Fruit fly (Drosophila melanogaster): ENCODE data around the gene CG33229.
A peak's percentile ranks its signal among the peaks of the same experiment; 100 is the strongest.

The CG33229 gene

DNA sequence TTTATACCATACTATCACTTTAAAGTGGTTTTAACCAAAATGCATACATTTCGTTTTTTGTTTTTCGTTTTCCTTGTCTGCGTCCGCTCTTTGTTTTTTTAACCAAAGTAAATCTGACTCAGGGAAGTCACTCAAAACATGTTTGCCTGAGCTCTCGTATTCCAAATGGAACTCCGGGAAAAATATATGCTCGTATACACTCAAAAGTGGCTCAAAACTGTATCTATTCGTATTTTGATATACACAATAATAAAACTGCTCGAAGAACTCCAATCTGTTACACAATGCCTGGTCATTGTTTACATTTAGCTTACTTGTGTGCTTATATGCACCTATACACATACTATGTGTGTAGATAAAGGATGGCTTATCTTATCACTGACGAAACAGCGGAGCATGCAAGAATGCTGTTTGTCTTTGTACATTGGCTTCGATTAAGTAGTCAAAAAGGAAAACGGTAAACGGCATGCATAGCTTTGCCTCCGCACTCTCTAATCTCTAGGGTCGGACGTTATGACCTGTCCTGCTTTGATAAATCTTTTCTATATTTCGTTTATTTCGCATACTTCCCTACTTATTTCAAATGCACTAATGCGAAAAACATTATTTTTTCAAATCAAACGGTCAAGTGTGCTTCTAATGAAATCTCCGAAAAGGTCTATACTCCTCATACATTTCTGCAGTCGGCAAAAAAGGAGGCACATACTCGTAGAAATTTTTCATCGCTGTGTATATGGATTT, 47.3 kb downstream of the CG33229 start, which contains the start of gene miple2 (continued):
- TF ChIP-seq cyc (GFP tag; optimal IDR thresholded peaks at IDR 0.05): peak; percentile 52
- TF ChIP-seq Met (GFP tag; optimal IDR thresholded peaks at IDR 0.05): peak; percentile 66
- TF ChIP-seq OdsH (GFP tag; optimal IDR thresholded peaks at IDR 0.05): peak; percentile 61
- TF ChIP-seq CG34406 (GFP tag; optimal IDR thresholded peaks at IDR 0.05): peak; percentile 7
- peak; percentile 62 for TF ChIP-seq CG6792 (GFP tag; optimal IDR thresholded peaks at IDR 0.05)
- TF ChIP-seq Hr4 (GFP tag; optimal IDR thresholded peaks at IDR 0.05): peak; percentile 76
- TF ChIP-seq Sox15 (GFP tag; optimal IDR thresholded peaks at IDR 0.05): no peak
- TF ChIP-seq Ets96B (tag; optimal IDR thresholded peaks at IDR 0.05): peak; percentile 69
- TF ChIP-seq CG10631 (GFP tag; optimal IDR thresholded peaks at IDR 0.05): peak; percentile 76
- no peak for TF ChIP-seq svp (GFP tag)
- TF ChIP-seq dac (GFP tag; optimal IDR thresholded peaks at IDR 0.05): peak; percentile 21
- no peak for TF ChIP-seq CG11902 (GFP tag; optimal IDR thresholded peaks at IDR 0.05)
- TF ChIP-seq fkh (GFP tag; optimal IDR thresholded peaks at IDR 0.05): peak; percentile 97
- peak; percentile 32 for TF ChIP-seq CG8319 (GFP tag; optimal IDR thresholded peaks at IDR 0.05)
- TF ChIP-seq lz (GFP tag; optimal IDR thresholded peaks at IDR 0.05): peak; percentile 59
- peak; percentile 48; the same call in 1 of the 2 replicates for TF ChIP-seq CG15336 (GFP tag; IDR thresholded peaks at IDR 0.05)

DNA sequence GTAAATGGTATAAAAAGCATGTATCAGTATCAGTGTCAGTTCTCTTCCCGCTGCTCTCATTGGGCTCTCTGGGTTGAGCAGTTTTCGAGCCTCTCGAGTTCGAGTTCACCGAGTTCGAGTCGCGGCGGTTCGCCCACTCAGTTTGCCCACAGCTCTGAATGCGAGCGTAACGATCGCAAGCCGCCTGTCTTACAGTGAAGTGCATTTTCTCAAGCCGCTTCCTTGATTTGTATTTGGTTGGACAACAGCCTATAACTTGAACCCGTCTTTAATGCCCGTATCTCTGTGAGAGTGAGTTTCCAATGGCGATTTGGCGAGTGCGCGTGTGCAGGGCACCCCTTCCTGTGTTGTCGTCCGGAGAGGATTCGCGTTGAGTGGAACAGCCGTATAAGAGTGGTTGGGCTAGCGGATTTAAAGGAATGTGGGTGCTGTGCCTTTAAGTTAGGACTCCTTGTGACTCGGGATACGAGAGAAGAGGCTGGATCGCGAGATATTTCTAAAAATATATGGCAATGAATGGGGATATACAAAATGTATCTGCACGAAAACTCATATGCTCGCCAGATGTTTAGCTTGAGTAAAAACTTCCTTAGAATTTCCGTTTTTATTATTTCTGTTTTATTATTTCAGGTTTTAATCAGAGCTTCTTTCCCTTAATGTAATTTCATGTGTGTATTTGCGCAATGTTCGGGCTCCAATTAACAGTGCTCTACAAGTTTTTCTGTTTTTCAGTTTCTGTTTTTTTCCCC, 48.0 kb downstream of the CG33229 start:
- no peak for TF ChIP-seq Sox14 (GFP tag; optimal IDR thresholded peaks at IDR 0.05)
- no peak for TF ChIP-seq CG10631 (GFP tag; optimal IDR thresholded peaks at IDR 0.05)
- no peak for TF ChIP-seq net (GFP tag; optimal IDR thresholded peaks at IDR 0.05)
- TF ChIP-seq CG34406 (GFP tag; optimal IDR thresholded peaks at IDR 0.05): no peak
- TF ChIP-seq pdm3 (GFP tag; optimal IDR thresholded peaks at IDR 0.05): no peak
- no peak for TF ChIP-seq fd85E (GFP tag; optimal IDR thresholded peaks at IDR 0.05)
- TF ChIP-seq CG16779 (tag; optimal IDR thresholded peaks at IDR 0.05): no peak
- TF ChIP-seq Blimp-1 (GFP tag; optimal IDR thresholded peaks at IDR 0.05): no peak
- TF ChIP-seq CG11762 (GFP tag; optimal IDR thresholded peaks at IDR 0.05; ENCODE audit: insufficient read depth): no peak
- peak; percentile 76 for TF ChIP-seq CG6854 (GFP tag; optimal IDR thresholded peaks at IDR 0.05)
- TF ChIP-seq CG6792 (GFP tag; optimal IDR thresholded peaks at IDR 0.05): no peak
- TF ChIP-seq salr (GFP tag; optimal IDR thresholded peaks at IDR 0.05): no peak
- no peak for TF ChIP-seq cyc (GFP tag; optimal IDR thresholded peaks at IDR 0.05)
- no peak for TF ChIP-seq topi (GFP tag; optimal IDR thresholded peaks at IDR 0.05)
- TF ChIP-seq CG9139 (GFP tag; optimal IDR thresholded peaks at IDR 0.05): peak; percentile 56
- no peak for TF ChIP-seq CG32006 (GFP tag; optimal IDR thresholded peaks at IDR 0.05)
- no peak for TF ChIP-seq Eip75B (GFP tag; optimal IDR thresholded peaks at IDR 0.05)
- TF ChIP-seq eg (GFP tag; IDR thresholded peaks at IDR 0.05): peak; percentile 46; the same call in 2 of the 3 replicates
- no peak for TF ChIP-seq CG11294 (GFP tag; IDR thresholded peaks at IDR 0.05)
- TF ChIP-seq spab (GFP tag; optimal IDR thresholded peaks at IDR 0.05): no peak
- peak; percentile 47; the same call in 1 of the 3 replicates for TF ChIP-seq CG6163 (GFP tag; IDR thresholded peaks at IDR 0.05)
- no peak for TF ChIP-seq Hr4 (GFP tag; optimal IDR thresholded peaks at IDR 0.05)
- TF ChIP-seq CG4318 (GFP tag; optimal IDR thresholded peaks at IDR 0.05): no peak
- TF ChIP-seq svp (GFP tag): peak; percentile 95
- no peak for TF ChIP-seq Met (GFP tag; optimal IDR thresholded peaks at IDR 0.05)
- peak; percentile 52 for TF ChIP-seq CG1621 (tag; optimal IDR thresholded peaks at IDR 0.05)
- TF ChIP-seq CG31627 (GFP tag; optimal IDR thresholded peaks at IDR 0.05): no peak
- TF ChIP-seq Ets21C (GFP tag; optimal IDR thresholded peaks at IDR 0.05): no peak
- no peak for TF ChIP-seq Sox15 (GFP tag; optimal IDR thresholded peaks at IDR 0.05)
- TF ChIP-seq Hr38 (GFP tag; optimal IDR thresholded peaks at IDR 0.05): no peak
- no peak for TF ChIP-seq fd59A (GFP tag; optimal IDR thresholded peaks at IDR 0.05)
- TF ChIP-seq CG6808 (GFP tag; optimal IDR thresholded peaks at IDR 0.05): no peak
- no peak for TF ChIP-seq Eip78C (GFP tag)
- no peak for TF ChIP-seq CG10669 (GFP tag; optimal IDR thresholded peaks at IDR 0.05)
- peak; percentile 38 for TF ChIP-seq Lpt (GFP tag; optimal IDR thresholded peaks at IDR 0.05)
- TF ChIP-seq vri (GFP tag; optimal IDR thresholded peaks at IDR 0.05): peak; percentile 8
- no peak for TF ChIP-seq CG15336 (GFP tag; IDR thresholded peaks at IDR 0.05)
- no peak for TF ChIP-seq acj6 (GFP tag; optimal IDR thresholded peaks at IDR 0.05)
- no peak for TF ChIP-seq Smox (GFP tag; optimal IDR thresholded peaks at IDR 0.05)
- no peak for TF ChIP-seq dac (GFP tag; optimal IDR thresholded peaks at IDR 0.05)
- no peak for TF ChIP-seq CG8632 (GFP tag; optimal IDR thresholded peaks at IDR 0.05)
